Worm (Caenorhabditis elegans) whole organism, L1 larva: ENCODE results near the gene nhr-152.

Source experiments
- aly-2 ChIP-seq: fragments of 150-350 bp; optimal IDR thresholded peaks from 2 replicates; lab custom pipeline; 2014; ENCODE audit warnings: missing biosample characterization, missing genetic modification characterization
- ceh-8 ChIP-seq: fragments of 200-800 bp; sonication (Bioruptor generic); optimal IDR thresholded peaks from 2 replicates; lab custom pipeline; 2018; ENCODE audit warnings: mild to moderate bottlenecking, missing genetic modification characterization, moderate library complexity, missing compliant biosample characterization
- egl-13 ChIP-seq: sonication (generic microtip); optimal IDR thresholded peaks from 2 replicates; lab custom pipeline; 2016; ENCODE audit warnings: missing genotype, missing genetic modification reagents, missing genetic modification characterization, missing compliant biosample characterization
- ets-5 ChIP-seq: fragments of 200-800 bp; sonication (Bioruptor generic); IDR thresholded peaks from 2 replicates; pipeline ENCODE4 v1.3.6; 2022; ENCODE audit warnings: missing genetic modification characterization, missing compliant biosample characterization
- fos-1 ChIP-seq: fragments of 150-350 bp; optimal IDR thresholded peaks from 2 replicates; lab custom pipeline; 2014; ENCODE audit warnings: missing biosample characterization, missing genetic modification characterization
- lin-13 ChIP-seq: fragments of 150-350 bp; optimal IDR thresholded peaks from 2 replicates; lab custom pipeline; 2014; ENCODE audit warnings: missing biosample characterization, missing genetic modification reagents, missing genetic modification characterization
- lin-39 ChIP-seq: fragments of 150-350 bp; optimal IDR thresholded peaks from 2 replicates; lab custom pipeline; 2014; ENCODE audit warnings: missing biosample characterization, missing genetic modification reagents, missing genetic modification characterization
- mdl-1 ChIP-seq, 2 experiments: fragments of 150-350 bp; optimal IDR thresholded peaks; 2 replicates each; lab custom pipeline; 2014 to 2017; ENCODE audit warnings: missing biosample characterization in 2 of 2, missing genetic modification characterization in 2 of 2, inconsistent platforms in 1 of 2
- nhr-20 ChIP-seq: sonication (generic microtip); optimal IDR thresholded peaks from 2 replicates; lab custom pipeline; 2016; ENCODE audit warnings: mild to moderate bottlenecking, missing genetic modification characterization, missing compliant biosample characterization
- nhr-28 ChIP-seq: fragments of 150-350 bp; optimal IDR thresholded peaks from 2 replicates; lab custom pipeline; 2014; ENCODE audit warnings: missing biosample characterization, missing genetic modification characterization
- nhr-84 ChIP-seq: sonication (generic microtip); optimal IDR thresholded peaks from 2 replicates; lab custom pipeline; 2017; ENCODE audit warnings: missing biosample characterization, missing genetic modification characterization
- xbp-1 ChIP-seq: sonication (generic microtip); optimal IDR thresholded peaks from 2 replicates; lab custom pipeline; 2016; ENCODE audit warnings: missing genetic modification characterization, missing compliant biosample characterization
- ztf-11 ChIP-seq, 2 experiments: sonication (generic microtip); optimal IDR thresholded peaks; 2 replicates each; lab custom pipeline; 2016 to 2017; ENCODE audit warnings: missing genetic modification characterization in 2 of 2, missing biosample characterization in 1 of 2, missing compliant biosample characterization in 1 of 2

DNA sequence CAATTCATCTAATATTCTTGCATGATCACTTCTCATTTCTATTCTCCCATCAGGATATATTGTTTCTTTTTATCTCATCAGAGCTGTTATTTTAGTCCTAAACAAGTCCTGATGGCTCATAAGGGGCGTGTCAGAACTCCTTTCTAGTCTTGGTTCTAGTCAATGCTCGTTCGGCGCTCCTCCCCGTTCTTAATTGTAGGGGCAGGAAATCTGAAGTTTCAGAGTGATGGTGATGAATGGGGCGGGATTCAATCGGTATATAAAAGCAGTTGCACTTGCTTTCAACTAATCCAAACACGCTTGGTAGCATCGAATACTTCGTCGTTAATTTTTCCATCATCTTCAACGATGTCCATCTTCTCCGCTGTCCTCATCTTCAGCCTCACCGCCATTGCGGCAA, 13.9 kb upstream of the nhr-152 start, which contains the start of gene C12D5.4:
- TF ChIP-seq ceh-8 (GFP tag; lab: Kevin White, UChicago) (no peak), nhr-28 (tag; lab: Kevin White, UChicago) (no peak), lin-13 (GFP tag; lab: Kevin White, UChicago) (no peak), lin-39 (tag; lab: Kevin White, UChicago) (no peak), egl-13 (tag; lab: Kevin White, UChicago) (no peak), ztf-11 (tag; optimal IDR thresholded peaks at IDR 0.05; lab: Kevin White, UChicago) (no peak), nhr-20 (tag; lab: Kevin White, UChicago) (no peak), xbp-1 (tag; lab: Kevin White, UChicago) (no peak), fos-1 (tag; lab: Kevin White, UChicago) (no peak), mdl-1 (tag; optimal IDR thresholded peaks at IDR 0.05; lab: Kevin White, UChicago) (no peak), aly-2 (tag; lab: Kevin White, UChicago) (no peak), ets-5 (GFP tag; lab: Robert Waterston, UW) (no peak), nhr-84 (tag; lab: Kevin White, UChicago) (no peak)
